Fruit fly (Drosophila melanogaster) whole organism, embryonic: Measurements from ENCODE around the gene CG9286.

Source experiments
- Bdp1 ChIP-seq: fragments of 200-800 bp; sonication (Bioruptor generic); optimal IDR thresholded peaks from 3 replicates; lab custom pipeline; 2016; ENCODE audit warnings: missing biosample characterization, missing genetic modification characterization
- C15 ChIP-seq: fragments of 200-800 bp; sonication (Bioruptor generic); IDR thresholded peaks from 3 replicates; pipeline ENCODE4 v1.3.6; 2022; ENCODE audit warnings: missing biosample characterization, missing genetic modification characterization
- CG10431 ChIP-seq: fragments of 200-800 bp; sonication (Bioruptor generic); optimal IDR thresholded peaks from 3 replicates; lab custom pipeline; 2018; ENCODE audit warnings: missing biosample characterization, mild to moderate bottlenecking, missing genetic modification characterization
- CG11456 ChIP-seq: fragments of 200-800 bp; sonication (Bioruptor generic); IDR thresholded peaks from 3 replicates; pipeline ENCODE4 v1.3.6; 2022; ENCODE audit warnings: missing biosample characterization, missing genetic modification characterization
- CG12104 ChIP-seq: fragments of 200-800 bp; sonication (Bioruptor generic); optimal IDR thresholded peaks from 3 replicates; lab custom pipeline; 2016; ENCODE audit warnings: missing biosample characterization, missing genetic modification characterization
- CG1233 ChIP-seq: fragments of 200-800 bp; sonication (Bioruptor generic); optimal IDR thresholded peaks from 4 replicates; lab custom pipeline; 2018; ENCODE audit warnings: missing biosample characterization, mild to moderate bottlenecking, missing genetic modification characterization
- CG15011 ChIP-seq: fragments of 200-800 bp; sonication (Bioruptor generic); optimal IDR thresholded peaks from 3 replicates; lab custom pipeline; 2018; ENCODE audit warnings: missing biosample characterization, mild to moderate bottlenecking, missing genetic modification characterization
- CG16813 ChIP-seq: fragments of 200-800 bp; sonication (Bioruptor generic); IDR thresholded peaks from 3 replicates; pipeline ENCODE4 v1.3.6; 2022; ENCODE audit warnings: missing biosample characterization, missing genetic modification characterization; ENCODE audit not compliant: partially characterized antibody
- CG1792 ChIP-seq: fragments of 200-800 bp; sonication (Bioruptor generic); optimal IDR thresholded peaks from 2 replicates; lab custom pipeline; 2016; ENCODE audit warnings: missing biosample characterization, missing genetic modification characterization
- CG18599 ChIP-seq: fragments of 200-800 bp; sonication (Bioruptor generic); optimal IDR thresholded peaks from 3 replicates; lab custom pipeline; 2017; ENCODE audit warnings: missing biosample characterization, missing genetic modification characterization, mild to moderate bottlenecking, moderate library complexity, missing genetic modification reagents
- CG2202 ChIP-seq: fragments of 200-800 bp; sonication (Bioruptor generic); optimal IDR thresholded peaks from 2 replicates; lab custom pipeline; 2018; ENCODE audit warnings: missing biosample characterization, mild to moderate bottlenecking, missing genetic modification characterization
- CG31224 ChIP-seq: fragments of 200-800 bp; sonication (Bioruptor generic); IDR thresholded peaks from 2 replicates; pipeline ENCODE4 v1.3.6; 2022; ENCODE audit warnings: missing biosample characterization, missing genetic modification characterization
- CG31441 ChIP-seq: fragments of 200-800 bp; sonication (Bioruptor generic); IDR thresholded peaks from 2 replicates; pipeline ENCODE4 v1.3.6; 2022; ENCODE audit warnings: missing biosample characterization, missing genetic modification characterization
- CG32772 ChIP-seq: fragments of 200-800 bp; sonication (Bioruptor generic); IDR thresholded peaks from 2 replicates; pipeline ENCODE4 v1.3.6; 2022; ENCODE audit warnings: missing biosample characterization, missing genetic modification characterization
- CG33213 ChIP-seq: fragments of 200-800 bp; sonication (Bioruptor generic); optimal IDR thresholded peaks from 3 replicates; lab custom pipeline; 2016; ENCODE audit warnings: missing biosample characterization, missing genetic modification characterization
- CG34224 ChIP-seq: fragments of 200-800 bp; sonication (Bioruptor generic); IDR thresholded peaks from 3 replicates; pipeline ENCODE4 v1.3.6; 2022; ENCODE audit warnings: missing biosample characterization, missing genetic modification characterization; ENCODE audit not compliant: partially characterized antibody
- CG3838 ChIP-seq: fragments of 200-800 bp; sonication (Bioruptor generic); optimal IDR thresholded peaks from 3 replicates; lab custom pipeline; 2016; ENCODE audit warnings: missing biosample characterization, missing genetic modification characterization
- CG5953 ChIP-seq: fragments of 200-800 bp; sonication (Bioruptor generic); IDR thresholded peaks from 2 replicates; pipeline ENCODE4 v1.3.6; 2022; ENCODE audit warnings: missing biosample characterization, missing genetic modification characterization
- CG6683 ChIP-seq: fragments of 200-800 bp; sonication (Bioruptor generic); optimal IDR thresholded peaks from 2 replicates; lab custom pipeline; 2017; ENCODE audit warnings: missing biosample characterization, mild to moderate bottlenecking, missing genetic modification characterization, missing genetic modification reagents
- CG6689 ChIP-seq: fragments of 200-800 bp; sonication (Bioruptor generic); IDR thresholded peaks from 2 replicates; pipeline ENCODE4 v1.3.6; 2022; ENCODE audit warnings: missing biosample characterization, missing genetic modification characterization
- CG7928 ChIP-seq: fragments of 200-800 bp; sonication (Bioruptor generic); optimal IDR thresholded peaks from 2 replicates; lab custom pipeline; 2017; ENCODE audit warnings: missing biosample characterization, mild to moderate bottlenecking, missing genetic modification characterization
- CG7987 ChIP-seq: fragments of 200-800 bp; sonication (Bioruptor generic); optimal IDR thresholded peaks from 2 replicates; lab custom pipeline; 2018; ENCODE audit warnings: missing biosample characterization, mild to moderate bottlenecking, missing genetic modification characterization, moderate library complexity
- CG9215 ChIP-seq: fragments of 200-800 bp; sonication (Bioruptor generic); IDR thresholded peaks from 2 replicates; pipeline ENCODE4 v1.3.6; 2022; ENCODE audit warnings: missing biosample characterization, missing genetic modification characterization
- CG9932 ChIP-seq: fragments of 200-800 bp; sonication (Bioruptor generic); IDR thresholded peaks from 2 replicates; pipeline ENCODE4 v1.3.6; 2022; ENCODE audit warnings: missing biosample characterization, missing genetic modification characterization
- Doc2 ChIP-seq: fragments of 200-800 bp; sonication (Bioruptor generic); IDR thresholded peaks from 2 replicates; pipeline ENCODE4 v1.3.6; 2022; ENCODE audit warnings: missing biosample characterization, missing genetic modification characterization
- Dp ChIP-seq: fragments of 200-800 bp; sonication (Bioruptor generic); optimal IDR thresholded peaks from 2 replicates; lab custom pipeline; 2018; ENCODE audit warnings: missing biosample characterization, mild to moderate bottlenecking, missing genetic modification characterization, moderate library complexity
- Gug ChIP-seq: fragments of 200-800 bp; sonication (Bioruptor generic); IDR thresholded peaks from 4 replicates; pipeline ENCODE4 v1.3.6; 2022; ENCODE audit warnings: missing biosample characterization, missing genetic modification characterization
- HmgD ChIP-seq: fragments of 200-800 bp; sonication (Bioruptor generic); optimal IDR thresholded peaks from 3 replicates; lab custom pipeline; 2016; ENCODE audit warnings: missing biosample characterization, missing genetic modification characterization
- Hr39 ChIP-seq: fragments of >200 bp; optimal IDR thresholded peaks from 2 replicates; lab custom pipeline; 2017
- Spps ChIP-seq: fragments of 200-800 bp; sonication (Bioruptor generic); optimal IDR thresholded peaks from 2 replicates; lab custom pipeline; 2018; ENCODE audit warnings: missing biosample characterization, mild to moderate bottlenecking, missing genetic modification characterization
- Trl ChIP-seq, 3 experiments: fragments of >200 bp in 2 of 3; fragments of 200-800 bp in 1 of 3; sonication (Bioruptor generic) in 1 of 3; optimal IDR thresholded peaks; 2 replicates in 1 of 3; 3 replicates in 2 of 3; lab custom pipeline; 2016 to 2017; ENCODE audit warnings: missing biosample characterization in 1 of 3, missing genetic modification characterization in 1 of 3
- Vsx1 ChIP-seq: fragments of 200-800 bp; sonication (Bioruptor generic); optimal IDR thresholded peaks from 2 replicates; lab custom pipeline; 2017; ENCODE audit warnings: missing biosample characterization, mild to moderate bottlenecking, missing genetic modification characterization, missing genetic modification reagents
- abd-A ChIP-seq: fragments of 200-800 bp; sonication (Bioruptor generic); optimal IDR thresholded peaks from 3 replicates; lab custom pipeline; 2019; ENCODE audit warnings: missing biosample characterization, mild to moderate bottlenecking, missing genetic modification characterization, moderate library complexity
- al ChIP-seq: fragments of 200-800 bp; sonication (Bioruptor generic); IDR thresholded peaks from 2 replicates; pipeline ENCODE4 v1.3.6; 2022; ENCODE audit warnings: missing biosample characterization, missing genetic modification characterization
- ci ChIP-seq: fragments of 200-800 bp; sonication (Bioruptor generic); IDR thresholded peaks from 3 replicates; pipeline ENCODE4 v1.3.6; 2022; ENCODE audit warnings: missing biosample characterization, missing genetic modification characterization
- croc ChIP-seq: fragments of 200-800 bp; sonication (Bioruptor generic); conservative IDR thresholded peaks from 3 replicates; pipeline ENCODE4 v1.3.6; 2022; ENCODE audit warnings: missing biosample characterization, missing genetic modification characterization
- danr ChIP-seq: fragments of 200-800 bp; sonication (Bioruptor generic); IDR thresholded peaks from 2 replicates; pipeline ENCODE4 v1.3.6; 2022; ENCODE audit warnings: missing biosample characterization, missing genetic modification characterization
- dati ChIP-seq: fragments of 200-800 bp; sonication (Bioruptor generic); IDR thresholded peaks from 2 replicates; pipeline ENCODE4 v1.3.6; 2022; ENCODE audit warnings: missing biosample characterization, missing genetic modification characterization
- disco-r ChIP-seq: fragments of 200-800 bp; sonication (Bioruptor generic); optimal IDR thresholded peaks from 2 replicates; lab custom pipeline; 2016; ENCODE audit warnings: missing biosample characterization, missing genetic modification characterization
- ewg ChIP-seq: fragments of 200-800 bp; sonication (Bioruptor generic); optimal IDR thresholded peaks from 3 replicates; lab custom pipeline; 2017; ENCODE audit warnings: mild to moderate bottlenecking, missing biosample characterization, missing genetic modification reagents, missing genetic modification characterization
- ftz-f1 ChIP-seq: fragments of 200-800 bp; sonication (Bioruptor generic); optimal IDR thresholded peaks from 2 replicates; lab custom pipeline; 2016; ENCODE audit warnings: missing biosample characterization, missing genetic modification characterization
- gsb ChIP-seq: fragments of 200-800 bp; sonication (Bioruptor generic); IDR thresholded peaks from 2 replicates; pipeline ENCODE4 v1.3.6; 2022; ENCODE audit warnings: missing biosample characterization, missing genetic modification characterization
- gsb-n ChIP-seq: fragments of 200-800 bp; sonication (Bioruptor generic); optimal IDR thresholded peaks from 3 replicates; lab custom pipeline; 2018; ENCODE audit warnings: missing biosample characterization, mild to moderate bottlenecking, missing genetic modification characterization
- insv ChIP-seq, 2 experiments: fragments of 200-800 bp; sonication (Bioruptor generic); optimal IDR thresholded peaks; 3 replicates each; lab custom pipeline; 2016 to 2018; ENCODE audit warnings: missing biosample characterization in 2 of 2, missing genetic modification characterization in 2 of 2
- pita ChIP-seq: fragments of 200-800 bp; sonication (Bioruptor generic); optimal IDR thresholded peaks from 2 replicates; lab custom pipeline; 2017; ENCODE audit warnings: missing biosample characterization, mild to moderate bottlenecking, missing genetic modification characterization
- psq ChIP-seq: fragments of 200-800 bp; sonication (Bioruptor generic); optimal IDR thresholded peaks from 2 replicates; lab custom pipeline; 2017; ENCODE audit warnings: missing biosample characterization, missing genetic modification characterization
- sd ChIP-seq: fragments of 200-800 bp; sonication (Bioruptor generic); optimal IDR thresholded peaks from 3 replicates; lab custom pipeline; 2018; ENCODE audit warnings: missing biosample characterization, mild to moderate bottlenecking, missing genetic modification characterization, moderate library complexity
- sens ChIP-seq: fragments of 200-800 bp; sonication (Bioruptor generic); peaks from one replicate; lab custom pipeline; 2016; ENCODE audit warnings: missing biosample characterization, missing genetic modification characterization
- sqz ChIP-seq: fragments of 200-800 bp; sonication (Bioruptor generic); optimal IDR thresholded peaks from 3 replicates; lab custom pipeline; 2018; ENCODE audit warnings: missing biosample characterization, mild to moderate bottlenecking, missing genetic modification characterization
- tap ChIP-seq: fragments of 200-800 bp; optimal IDR thresholded peaks from 3 replicates; lab custom pipeline; 2019; ENCODE audit warnings: missing biosample characterization, mild to moderate bottlenecking, missing genetic modification characterization, moderate library complexity
- vfl ChIP-seq: fragments of 200-800 bp; sonication (Bioruptor generic); optimal IDR thresholded peaks from 2 replicates; lab custom pipeline; 2016; ENCODE audit warnings: missing biosample characterization, missing genetic modification characterization

CG9286 gene

dm6 chr3R:13802057-13802817 lies 21.5 kb downstream of the CG9286 start (continued):
- TF ChIP-seq sd (tag; lab: Kevin White, UChicago): peak; percentile 100
- TF ChIP-seq ewg (GFP tag; lab: Kevin White, UChicago): no peak
- no peak for TF ChIP-seq C15 (GFP tag; lab: Robert Waterston, UW)
- TF ChIP-seq croc (GFP tag; lab: Robert Waterston, UW): no peak
- TF ChIP-seq CG16813 (GFP tag; lab: Robert Waterston, UW): no peak
- no peak for TF ChIP-seq HmgD (GFP tag; lab: Kevin White, UChicago)
- no peak for TF ChIP-seq CG7928
- no peak for TF ChIP-seq danr (GFP tag; lab: Robert Waterston, UW)
- no peak for TF ChIP-seq disco-r (GFP tag; lab: Kevin White, UChicago)
- no peak for TF ChIP-seq sqz
- peak; percentile 10 for TF ChIP-seq sens (GFP tag; lab: Kevin White, UChicago)
- peak; percentile 43; the same call in 1 of the 3 replicates for TF ChIP-seq CG34224 (GFP tag; lab: Robert Waterston, UW)
- TF ChIP-seq abd-A: peak; percentile 64
- no peak for TF ChIP-seq pita (GFP tag; lab: Kevin White, UChicago)
- TF ChIP-seq tap: no peak
- TF ChIP-seq CG6683 (GFP tag; lab: Kevin White, UChicago): no peak
- TF ChIP-seq Doc2: no peak
- TF ChIP-seq CG31224 (GFP tag; lab: Robert Waterston, UW): peak; percentile 95
- no peak for TF ChIP-seq Vsx1 (GFP tag; lab: Kevin White, UChicago)
- TF ChIP-seq CG5953 (GFP tag; lab: Robert Waterston, UW): no peak
- TF ChIP-seq Bdp1 (GFP tag; lab: Kevin White, UChicago): no peak
- no peak for TF ChIP-seq al (GFP tag; lab: Robert Waterston, UW)
- no peak for TF ChIP-seq CG6689 (GFP tag; lab: Robert Waterston, UW)
- peak; percentile 59; the same call in 2 of the 3 replicates for TF ChIP-seq ci
- no peak for TF ChIP-seq Spps (tag; lab: Kevin White, UChicago)
- no peak for TF ChIP-seq CG15011
- peak; percentile 49 for TF ChIP-seq CG18599 (GFP tag; lab: Kevin White, UChicago)
- no peak for TF ChIP-seq CG9215 (GFP tag; lab: Robert Waterston, UW)
- no peak for TF ChIP-seq CG10431
- no peak for TF ChIP-seq CG7987
- TF ChIP-seq Dp: no peak
- no peak for TF ChIP-seq dati (GFP tag; lab: Robert Waterston, UW)
- TF ChIP-seq CG31441 (GFP tag; lab: Robert Waterston, UW): no peak
- TF ChIP-seq insv (GFP tag; optimal IDR thresholded peaks at IDR 0.05; lab: Kevin White, UChicago): peak in 1 of 2 experiments; percentile 30
- no peak for TF ChIP-seq CG33213 (GFP tag; lab: Kevin White, UChicago)
- no peak for TF ChIP-seq ftz-f1 (GFP tag; lab: Kevin White, UChicago)
- TF ChIP-seq vfl: no peak
- no peak for TF ChIP-seq gsb-n (tag; lab: Kevin White, UChicago)
- TF ChIP-seq CG32772: no peak
- TF ChIP-seq gsb (GFP tag; lab: Robert Waterston, UW): no peak
- no peak for TF ChIP-seq Gug (GFP tag; lab: Robert Waterston, UW)
- TF ChIP-seq CG3838 (GFP tag; lab: Kevin White, UChicago): no peak
- TF ChIP-seq CG1792 (GFP tag; lab: Kevin White, UChicago): no peak
- TF ChIP-seq Hr39 (lab: Kevin White, UChicago): no peak
- no peak for TF ChIP-seq CG12104 (GFP tag; lab: Kevin White, UChicago)
- no peak for TF ChIP-seq psq (GFP tag; lab: Kevin White, UChicago)
- TF ChIP-seq CG2202 (tag; lab: Kevin White, UChicago): no peak
- no peak for TF ChIP-seq CG11456 (GFP tag; lab: Robert Waterston, UW)
- TF ChIP-seq Trl (optimal IDR thresholded peaks at IDR 0.05; lab: Kevin White, UChicago): no peak
- TF ChIP-seq Trl (GFP tag; optimal IDR thresholded peaks at IDR 0.05; lab: Kevin White, UChicago): no peak
- TF ChIP-seq CG9932 (GFP tag; lab: Robert Waterston, UW): no peak
- no peak for TF ChIP-seq CG1233 (GFP tag; lab: Kevin White, UChicago)
